Fruit fly (Drosophila melanogaster): ENCODE data around the gene CG32365.

Gene CG32365

DNA sequence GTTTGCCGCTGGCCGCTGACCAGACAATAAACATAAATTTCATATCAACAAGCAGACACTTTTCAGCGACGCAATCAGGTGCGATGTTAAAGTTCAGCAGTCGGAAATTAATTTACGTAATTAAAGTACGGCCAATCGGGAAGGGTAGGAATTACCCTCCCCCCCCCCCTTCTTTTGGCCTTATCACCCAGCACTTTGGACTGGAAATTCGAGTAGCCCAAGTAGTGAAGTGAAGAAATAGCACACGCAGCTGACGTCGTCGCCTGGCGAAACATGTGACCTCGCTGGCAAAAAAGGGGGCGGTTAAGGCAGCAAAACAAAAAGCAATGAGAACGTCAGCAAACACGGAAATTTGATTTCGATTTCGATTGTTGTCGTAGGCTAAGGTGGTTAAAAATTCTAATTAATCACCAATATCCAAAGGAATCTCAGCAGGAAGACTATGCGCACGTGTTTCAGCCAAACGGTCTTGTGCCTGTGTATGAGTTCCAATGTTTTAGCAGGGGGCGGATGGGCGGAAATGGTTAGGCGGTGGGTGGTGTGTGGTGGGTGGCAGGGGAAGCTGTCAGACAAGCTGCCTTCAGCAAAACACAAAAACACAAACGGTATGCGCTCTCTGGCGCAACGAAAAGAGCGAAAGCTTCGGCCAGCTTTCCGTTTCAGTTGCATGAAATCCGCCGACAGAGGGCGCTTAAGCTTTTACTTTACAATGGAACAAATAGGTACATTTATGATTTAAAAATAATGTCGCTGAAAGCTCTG, 32.0 kb upstream of the CG32365 start (continued):
- TF ChIP-seq CG11902 (GFP tag; optimal IDR thresholded peaks at IDR 0.05): no peak
- no peak for TF ChIP-seq Ets21C (GFP tag; optimal IDR thresholded peaks at IDR 0.05)
- no peak for TF ChIP-seq dac (GFP tag; optimal IDR thresholded peaks at IDR 0.05)
- TF ChIP-seq CG10631 (GFP tag; optimal IDR thresholded peaks at IDR 0.05): no peak
- TF ChIP-seq CG16779 (tag; optimal IDR thresholded peaks at IDR 0.05): peak; percentile 3
- TF ChIP-seq topi (GFP tag; optimal IDR thresholded peaks at IDR 0.05): peak; percentile 21
- peak; percentile 25 for TF ChIP-seq CG7368 (GFP tag; optimal IDR thresholded peaks at IDR 0.05)
- peak; percentile 42; the same call in 1 of the 3 replicates for TF ChIP-seq eg (GFP tag; IDR thresholded peaks at IDR 0.05)
- TF ChIP-seq Eip78C (GFP tag): peak; percentile 70
- no peak for TF ChIP-seq CG6792 (GFP tag; optimal IDR thresholded peaks at IDR 0.05)
- peak; percentile 4 for TF ChIP-seq net (GFP tag; optimal IDR thresholded peaks at IDR 0.05)
- no peak for TF ChIP-seq Met (GFP tag; optimal IDR thresholded peaks at IDR 0.05)
- TF ChIP-seq Blimp-1 (GFP tag; optimal IDR thresholded peaks at IDR 0.05): no peak
- no peak for TF ChIP-seq salr (GFP tag; optimal IDR thresholded peaks at IDR 0.05)
- TF ChIP-seq CG6276 (GFP tag; optimal IDR thresholded peaks at IDR 0.05): peak; percentile 33
- no peak for TF ChIP-seq cyc (GFP tag; optimal IDR thresholded peaks at IDR 0.05)
- TF ChIP-seq CG8319 (GFP tag; optimal IDR thresholded peaks at IDR 0.05): no peak
- no peak for TF ChIP-seq CG3032 (tag; optimal IDR thresholded peaks at IDR 0.05)
- TF ChIP-seq CG6854 (GFP tag; optimal IDR thresholded peaks at IDR 0.05): no peak
- TF ChIP-seq lz (GFP tag; optimal IDR thresholded peaks at IDR 0.05): no peak
- no peak for TF ChIP-seq acj6 (GFP tag; optimal IDR thresholded peaks at IDR 0.05)
- no peak for TF ChIP-seq Gug (GFP tag; IDR thresholded peaks at IDR 0.05)
- TF ChIP-seq CG15336 (GFP tag; IDR thresholded peaks at IDR 0.05): peak; percentile 56; the same call in 1 of the 2 replicates
- no peak for TF ChIP-seq Sox14 (GFP tag; optimal IDR thresholded peaks at IDR 0.05)

DNA sequence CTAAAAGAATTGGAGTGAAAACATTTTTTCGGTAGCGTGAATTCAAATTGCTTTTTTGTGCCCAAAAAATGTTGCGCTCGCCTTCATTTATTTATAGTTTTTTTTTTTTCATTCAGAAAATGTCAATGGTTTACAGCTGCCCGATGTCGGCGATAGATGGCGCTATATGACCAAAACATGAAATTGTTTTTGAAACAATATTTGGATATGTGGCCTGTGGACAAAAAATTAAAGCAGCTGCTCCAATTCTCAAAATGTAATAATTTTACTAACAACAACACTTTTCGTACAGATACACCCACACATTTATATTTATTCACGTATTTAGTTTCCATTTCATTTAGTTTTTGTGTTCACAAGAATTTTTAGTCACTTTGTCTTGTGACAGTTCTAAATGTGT, 31.1 kb upstream of the CG32365 start:
- no peak for TF ChIP-seq Eip93F (GFP tag; optimal IDR thresholded peaks at IDR 0.05)
- TF ChIP-seq fkh (GFP tag; optimal IDR thresholded peaks at IDR 0.05): no peak
- TF ChIP-seq lz (GFP tag; optimal IDR thresholded peaks at IDR 0.05): no peak
- TF ChIP-seq CG3919 (GFP tag; optimal IDR thresholded peaks at IDR 0.05): no peak
- no peak for TF ChIP-seq fd85E (GFP tag; optimal IDR thresholded peaks at IDR 0.05)
- no peak for TF ChIP-seq Eip75B (GFP tag; optimal IDR thresholded peaks at IDR 0.05)

DNA sequence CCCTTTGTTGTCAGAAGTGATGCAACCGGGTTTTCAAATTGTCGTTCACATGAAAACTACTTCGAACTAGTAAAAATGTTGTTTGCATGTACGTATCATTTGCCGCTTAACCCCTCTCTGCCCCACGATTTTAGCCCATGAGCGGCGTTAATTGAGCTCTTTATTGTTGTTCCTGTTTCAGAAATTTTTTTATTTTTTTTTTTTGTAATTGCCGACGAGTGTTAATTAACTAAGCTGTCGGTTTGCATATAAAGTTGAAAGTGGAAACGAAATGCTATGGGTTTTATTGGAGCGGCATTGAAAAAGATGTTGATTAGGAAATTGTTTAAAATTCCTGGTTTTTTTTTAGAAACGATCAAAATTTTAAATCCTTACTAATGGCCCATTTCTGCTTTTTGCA, 30.5 kb upstream of the CG32365 start:
- no peak for TF ChIP-seq CG1621 (tag; optimal IDR thresholded peaks at IDR 0.05)
- TF ChIP-seq Lpt (GFP tag; optimal IDR thresholded peaks at IDR 0.05): no peak
- no peak for TF ChIP-seq Sox14 (GFP tag; optimal IDR thresholded peaks at IDR 0.05)
- TF ChIP-seq acj6 (GFP tag; optimal IDR thresholded peaks at IDR 0.05): no peak
- TF ChIP-seq Met (GFP tag; optimal IDR thresholded peaks at IDR 0.05): no peak
- TF ChIP-seq CG6808 (GFP tag; optimal IDR thresholded peaks at IDR 0.05): no peak
- TF ChIP-seq fkh (GFP tag; optimal IDR thresholded peaks at IDR 0.05): no peak

DNA sequence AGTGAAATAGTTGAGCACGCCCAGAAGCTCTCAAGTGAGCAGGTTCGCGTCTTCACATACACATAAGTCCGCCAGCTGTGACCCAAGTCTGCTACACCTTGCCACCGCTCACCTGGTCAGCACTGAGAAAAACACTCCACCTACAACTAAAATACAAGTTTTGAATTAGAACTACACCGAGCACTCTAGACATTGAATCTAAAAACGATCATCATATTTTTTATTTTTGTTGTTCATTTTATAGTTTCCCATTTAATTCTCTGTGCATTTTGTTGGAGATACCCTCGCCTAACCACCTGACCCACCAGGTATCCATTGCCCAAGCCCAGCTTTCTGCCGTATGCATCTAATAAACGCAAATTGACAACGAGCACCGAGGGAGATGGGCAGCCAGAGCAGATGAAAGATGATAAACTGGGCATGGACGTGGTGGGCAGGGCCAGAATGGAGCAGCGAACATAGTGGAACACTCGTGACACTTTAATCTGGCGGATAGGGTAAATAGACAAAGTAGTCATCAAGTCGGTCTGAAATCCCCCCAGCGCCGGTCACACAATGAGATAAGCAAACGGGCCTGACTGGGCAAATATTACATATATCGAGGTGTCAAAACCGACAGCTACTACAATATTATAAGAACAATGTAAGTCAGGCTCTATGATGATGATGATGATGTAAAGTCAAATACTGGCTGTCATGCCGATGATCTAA, 27.4 kb upstream of the CG32365 start:
- TF ChIP-seq CG32006 (GFP tag; optimal IDR thresholded peaks at IDR 0.05) (peak; percentile 49), CG10631 (GFP tag; optimal IDR thresholded peaks at IDR 0.05) (no peak), pdm3 (GFP tag; optimal IDR thresholded peaks at IDR 0.05) (no peak), CG8632 (GFP tag; optimal IDR thresholded peaks at IDR 0.05) (no peak), CG3032 (tag; optimal IDR thresholded peaks at IDR 0.05) (no peak), Sox102F (GFP tag; optimal IDR thresholded peaks at IDR 0.05) (no peak), CG16779 (tag; optimal IDR thresholded peaks at IDR 0.05) (no peak), CG10669 (GFP tag; optimal IDR thresholded peaks at IDR 0.05) (no peak), Eip93F (GFP tag; optimal IDR thresholded peaks at IDR 0.05) (no peak), Gug (GFP tag; IDR thresholded peaks at IDR 0.05) (peak; percentile 61), fkh (GFP tag; optimal IDR thresholded peaks at IDR 0.05) (peak; percentile 79), CG3919 (GFP tag; optimal IDR thresholded peaks at IDR 0.05) (peak; percentile 15), acj6 (GFP tag; optimal IDR thresholded peaks at IDR 0.05) (no peak), CG15336 (GFP tag; IDR thresholded peaks at IDR 0.05) (peak; percentile 50; the same call in 1 of the 2 replicates), net (GFP tag; optimal IDR thresholded peaks at IDR 0.05) (no peak), CG4318 (GFP tag; optimal IDR thresholded peaks at IDR 0.05) (no peak), Hr4 (GFP tag; optimal IDR thresholded peaks at IDR 0.05) (peak; percentile 30), Met (GFP tag; optimal IDR thresholded peaks at IDR 0.05) (no peak), fd85E (GFP tag; optimal IDR thresholded peaks at IDR 0.05) (no peak), CG6163 (GFP tag; IDR thresholded peaks at IDR 0.05) (0 out of 3 replicates have a peak, but pooled peaks have one; percentile 25), ss (GFP tag; optimal IDR thresholded peaks at IDR 0.05) (no peak), Hr39 (GFP tag; optimal IDR thresholded peaks at IDR 0.05) (no peak), spab (GFP tag; optimal IDR thresholded peaks at IDR 0.05) (no peak)
